Worm (Caenorhabditis elegans) whole organism, L3 larva: Measurements from ENCODE around the gene R160.6.

Source experiments
- ama-1 ChIP-seq: fragments of 150-350 bp; optimal IDR thresholded peaks from 2 replicates; lab custom pipeline; 2018
- ceh-82 ChIP-seq: fragments of 150-350 bp; optimal IDR thresholded peaks from 2 replicates; lab custom pipeline; 2014; ENCODE audit warnings: missing biosample characterization, missing genetic modification characterization
- ceh-9 ChIP-seq: sonication (generic microtip); optimal IDR thresholded peaks from 2 replicates; lab custom pipeline; 2018; ENCODE audit warnings: missing biosample characterization, missing genetic modification characterization
- elt-3 ChIP-seq, 3 experiments: fragments of 150-350 bp in 1 of 3; sonication (generic microtip) in 2 of 3; optimal IDR thresholded peaks; 2 replicates in 2 of 3; 4 replicates in 1 of 3; lab custom pipeline; 2014 to 2017; ENCODE audit warnings: missing biosample characterization in 3 of 3, missing genetic modification characterization in 3 of 3
- eor-1 ChIP-seq, 2 experiments: fragments of 150-350 bp; optimal IDR thresholded peaks; 2 replicates each; lab custom pipeline; 2014 to 2018; ENCODE audit warnings: missing biosample characterization in 2 of 2, missing genetic modification characterization in 2 of 2
- mdl-1 ChIP-seq: fragments of 150-350 bp; optimal IDR thresholded peaks from 2 replicates; lab custom pipeline; 2014; ENCODE audit warnings: missing biosample characterization, missing genetic modification characterization
- nhr-23 ChIP-seq: fragments of 150-350 bp; optimal IDR thresholded peaks from 2 replicates; lab custom pipeline; 2014; ENCODE audit warnings: missing biosample characterization, missing genetic modification reagents, missing genetic modification characterization
- nhr-28 ChIP-seq: fragments of 150-350 bp; optimal IDR thresholded peaks from 2 replicates; lab custom pipeline; 2014; ENCODE audit warnings: missing biosample characterization, missing genetic modification characterization
- pqm-1 ChIP-seq: fragments of 150-350 bp; optimal IDR thresholded peaks from 2 replicates; lab custom pipeline; 2017; ENCODE audit warnings: missing biosample characterization, missing genetic modification characterization, inconsistent platforms
- sea-2 ChIP-seq: fragments of 150-350 bp; sonication (generic microtip); optimal IDR thresholded peaks from 4 replicates; lab custom pipeline; 2014; ENCODE audit warnings: missing biosample characterization, missing genetic modification reagents, missing genetic modification characterization
- unc-39 ChIP-seq: sonication (generic microtip); optimal IDR thresholded peaks from 4 replicates; lab custom pipeline; 2017; ENCODE audit warnings: missing biosample characterization, missing genetic modification characterization

DNA sequence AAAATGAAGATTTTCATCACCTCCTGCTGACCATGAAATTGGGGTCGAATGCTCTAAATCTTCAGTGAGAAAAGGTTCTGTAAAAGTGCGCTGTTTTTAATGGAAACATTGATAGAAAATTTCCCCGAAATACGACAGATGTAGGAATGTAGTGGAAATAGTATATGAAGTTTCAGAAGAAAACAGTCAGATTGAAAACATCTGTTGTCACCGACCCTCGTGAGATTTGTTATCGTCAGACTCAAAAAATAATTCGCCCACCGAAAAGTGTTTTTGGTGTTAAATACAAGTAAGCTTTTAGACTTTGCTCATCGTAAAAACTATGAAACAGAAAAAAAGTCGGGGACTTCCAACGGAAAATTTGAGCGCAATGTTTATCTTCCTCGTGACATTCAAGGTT, 8.1 kb downstream of the R160.6 start, which contains the start of gene F14H12.8:
- TF ChIP-seq sea-2 (GFP tag; lab: Kevin White, UChicago) (no peak), unc-39 (tag; lab: Kevin White, UChicago) (no peak), ceh-9 (tag; lab: Kevin White, UChicago) (no peak), nhr-23 (tag; lab: Kevin White, UChicago) (no peak), elt-3 (tag; optimal IDR thresholded peaks at IDR 0.05; lab: Kevin White, UChicago) (no peak), ceh-82 (tag; lab: Kevin White, UChicago) (no peak), ama-1 (lab: Kevin White, UChicago) (no peak), nhr-28 (tag; lab: Kevin White, UChicago) (no peak), mdl-1 (no peak), eor-1 (tag; optimal IDR thresholded peaks at IDR 0.05; lab: Kevin White, UChicago) (no peak), pqm-1 (tag; lab: Kevin White, UChicago) (no peak)
